Worm (Caenorhabditis elegans) whole organism, L4 larva: ENCODE results near the gene flp-19.

ENCODE experiments used
- F37D6.2 ChIP-seq: sonication (generic microtip); optimal IDR thresholded peaks from 2 replicates; lab custom pipeline; 2016; ENCODE audit warnings: mild to moderate bottlenecking, missing genetic modification characterization, missing compliant biosample characterization
- aha-1 ChIP-seq: fragments of 150-350 bp; peaks from one replicate; lab custom pipeline; 2014; ENCODE audit warnings: missing biosample characterization, missing genetic modification characterization
- ceh-62 ChIP-seq: sonication (generic microtip); optimal IDR thresholded peaks from 2 replicates; lab custom pipeline; 2017; ENCODE audit warnings: missing biosample characterization, missing genetic modification characterization
- daf-16 ChIP-seq, 3 experiments: sonication (generic microtip); optimal IDR thresholded peaks; 2 replicates each; lab custom pipeline; 2016 to 2017; ENCODE audit warnings: missing genetic modification characterization in 3 of 3, missing genetic modification reagents in 3 of 3, mild to moderate bottlenecking in 2 of 3, missing compliant biosample characterization in 2 of 3, missing biosample characterization in 1 of 3, moderate library complexity in 1 of 3
- dmd-6 ChIP-seq: fragments of 200-800 bp; sonication (Bioruptor generic); IDR thresholded peaks from 2 replicates; pipeline ENCODE4 v1.3.6; 2022; ENCODE audit warnings: missing genetic modification reagents, missing genetic modification characterization, missing compliant biosample characterization
- dpl-1 ChIP-seq: fragments of 150-350 bp; optimal IDR thresholded peaks from 2 replicates; lab custom pipeline; 2014; ENCODE audit warnings: missing biosample characterization, missing genetic modification reagents, missing genetic modification characterization
- duxl-1 ChIP-seq: sonication (generic microtip); optimal IDR thresholded peaks from 2 replicates; lab custom pipeline; 2016; ENCODE audit warnings: mild to moderate bottlenecking, missing genetic modification characterization, moderate library complexity, missing compliant biosample characterization; ENCODE audit not compliant: poor library complexity
- dve-1 ChIP-seq: sonication (generic microtip); optimal IDR thresholded peaks from 2 replicates; lab custom pipeline; 2017; ENCODE audit warnings: antibody characterized with exemption, mild to moderate bottlenecking, missing genetic modification characterization, missing compliant biosample characterization; ENCODE audit not compliant: insufficient read depth
- hlh-11 ChIP-seq: fragments of 200-800 bp; sonication (Bioruptor generic); optimal IDR thresholded peaks from 2 replicates; lab custom pipeline; 2018; ENCODE audit warnings: mild to moderate bottlenecking, missing genetic modification characterization, missing compliant biosample characterization
- hlh-30 ChIP-seq: sonication (generic microtip); optimal IDR thresholded peaks from 2 replicates; lab custom pipeline; 2017; ENCODE audit warnings: antibody characterized with exemption, mild to moderate bottlenecking, missing genetic modification characterization, missing compliant biosample characterization; ENCODE audit not compliant: insufficient read depth
- lsy-2 ChIP-seq, 2 experiments: fragments of 150-350 bp in 1 of 2; sonication (generic microtip) in 1 of 2; optimal IDR thresholded peaks; 2 replicates each; lab custom pipeline; 2014 to 2017; ENCODE audit warnings: missing biosample characterization in 2 of 2, missing genetic modification characterization in 2 of 2
- mdl-1 ChIP-seq, 2 experiments: fragments of 150-350 bp in 1 of 2; sonication (generic microtip) in 1 of 2; optimal IDR thresholded peaks; 2 replicates each; lab custom pipeline; 2014 to 2017; ENCODE audit warnings: missing biosample characterization in 2 of 2, missing genetic modification characterization in 2 of 2
- mdt-29 ChIP-seq: fragments of 200-800 bp; sonication (Bioruptor generic); IDR thresholded peaks from 2 replicates; pipeline ENCODE4 v1.3.6; 2022; ENCODE audit warnings: missing genetic modification reagents, missing genetic modification characterization, missing compliant biosample characterization
- mep-1 ChIP-seq: fragments of 150-350 bp; sonication (generic microtip); optimal IDR thresholded peaks from 3 replicates; lab custom pipeline; 2014; ENCODE audit warnings: missing biosample characterization, missing genetic modification characterization
- mxl-3 ChIP-seq: fragments of 200-800 bp; sonication (Bioruptor generic); optimal IDR thresholded peaks from 2 replicates; lab custom pipeline; 2018; ENCODE audit warnings: mild to moderate bottlenecking, missing genetic modification characterization, missing compliant biosample characterization
- nhr-111 ChIP-seq: fragments of 200-800 bp; sonication (Bioruptor generic); optimal IDR thresholded peaks from 2 replicates; lab custom pipeline; 2018; ENCODE audit warnings: mild to moderate bottlenecking, missing genetic modification characterization, missing compliant biosample characterization
- nhr-237 ChIP-seq: sonication (generic microtip); optimal IDR thresholded peaks from 2 replicates; lab custom pipeline; 2017; ENCODE audit warnings: missing biosample characterization, missing genetic modification characterization
- nhr-28 ChIP-seq: fragments of 150-350 bp; optimal IDR thresholded peaks from 2 replicates; lab custom pipeline; 2014; ENCODE audit warnings: missing biosample characterization, missing genetic modification characterization
- nhr-42 ChIP-seq: fragments of 200-800 bp; sonication (Bioruptor generic); IDR thresholded peaks from 2 replicates; pipeline ENCODE4 v1.3.6; 2022; ENCODE audit warnings: missing genetic modification characterization, missing compliant biosample characterization
- nhr-48 ChIP-seq: sonication (generic microtip); optimal IDR thresholded peaks from 2 replicates; lab custom pipeline; 2016; ENCODE audit warnings: mild to moderate bottlenecking, missing genetic modification characterization, missing compliant biosample characterization
- nhr-77 ChIP-seq: fragments of 150-350 bp; optimal IDR thresholded peaks from 2 replicates; lab custom pipeline; 2014; ENCODE audit warnings: missing biosample characterization, missing genetic modification characterization
- php-3 ChIP-seq: fragments of 200-800 bp; sonication (Bioruptor generic); IDR thresholded peaks from 2 replicates; pipeline ENCODE4 v1.3.6; 2022; ENCODE audit warnings: missing genetic modification reagents, missing genetic modification characterization, missing compliant biosample characterization
- pqm-1 ChIP-seq: sonication (generic microtip); optimal IDR thresholded peaks from 2 replicates; lab custom pipeline; 2017; ENCODE audit warnings: missing biosample characterization, missing genetic modification characterization
- tra-1 ChIP-seq: fragments of 200-800 bp; sonication (Bioruptor generic); IDR thresholded peaks from 2 replicates; pipeline ENCODE4 v1.3.6; 2022; ENCODE audit warnings: missing genetic modification reagents, missing genetic modification characterization, missing compliant biosample characterization
- unc-62 ChIP-seq, 3 experiments: fragments of 150-350 bp in 1 of 3; sonication (generic microtip); optimal IDR thresholded peaks in 2 of 3; peaks in 1 of 3; 1 replicate in 1 of 3; 2 replicates in 2 of 3; lab custom pipeline; 2014 to 2017; ENCODE audit warnings: missing biosample characterization in 3 of 3, missing genetic modification characterization in 3 of 3, missing genetic modification reagents in 3 of 3, missing genotype in 1 of 3
- zfp-2 ChIP-seq: sonication (generic microtip); optimal IDR thresholded peaks from 2 replicates; lab custom pipeline; 2016; ENCODE audit warnings: mild to moderate bottlenecking, missing genetic modification characterization, missing compliant biosample characterization
- zfp-3 ChIP-seq: fragments of 200-800 bp; sonication (Bioruptor generic); conservative IDR thresholded peaks from 2 replicates; pipeline ENCODE4 v1.3.6; 2022; ENCODE audit warnings: missing genetic modification reagents, missing genetic modification characterization, missing compliant biosample characterization

The flp-19 gene

ce11 chrX:10624157-10624623 is 19.7 kb downstream of the flp-19 start, which contains the start of gene abl-1 (continued):
- TF ChIP-seq duxl-1 (tag; lab: Kevin White, UChicago) (no peak), F37D6.2 (tag; lab: Kevin White, UChicago) (no peak), mep-1 (tag; lab: Kevin White, UChicago) (peak; percentile 45), nhr-42 (no peak)

DNA sequence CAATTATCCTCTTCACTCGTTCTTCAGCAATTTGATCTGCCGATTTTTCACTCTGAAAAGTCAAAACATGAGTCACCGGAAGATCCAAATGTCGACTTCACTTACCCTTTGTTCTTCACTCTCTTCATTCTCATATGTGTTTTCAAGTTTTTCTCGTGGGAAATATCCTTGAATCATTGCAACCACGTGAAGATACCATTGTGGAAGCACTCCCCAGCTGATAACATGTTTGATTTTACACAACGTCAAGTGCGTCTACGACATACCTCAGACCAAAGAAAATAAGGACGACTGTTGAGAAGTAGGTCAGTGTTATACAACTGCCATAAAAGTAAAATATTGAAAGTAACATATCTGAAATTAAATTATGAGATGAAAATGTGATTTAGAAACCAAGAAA is 24.0 kb downstream of the flp-19 start, which contains the start of gene M79.2:
TSS of gene M79.2 (minus strand) at position 354 of the 400 bp plus-strand sequence.
- TF ChIP-seq ceh-62: no peak
- TF ChIP-seq mxl-3 (GFP tag; lab: Kevin White, UChicago): peak; percentile 71
- TF ChIP-seq hlh-11: peak; percentile 9
- no peak for TF ChIP-seq dpl-1 (GFP tag; lab: Kevin White, UChicago)
- peak; percentile 37; the same call in 1 of the 2 replicates for TF ChIP-seq dmd-6 (GFP tag; lab: Robert Waterston, UW)
- TF ChIP-seq mdl-1 (tag; optimal IDR thresholded peaks at IDR 0.05; lab: Kevin White, UChicago): peak; percentile 6 to 41
- peak; percentile 31 for TF ChIP-seq nhr-28 (tag; lab: Kevin White, UChicago)
- peak; percentile 80 for TF ChIP-seq hlh-30 (tag; lab: Kevin White, UChicago)
- peak; percentile 9 for TF ChIP-seq dve-1 (tag; lab: Kevin White, UChicago)
- TF ChIP-seq mdt-29 (GFP tag; lab: Robert Waterston, UW): no peak
- TF ChIP-seq nhr-77: peak; percentile 18

ce11 chrX:10629117-10629516 is 24.6 kb downstream of the flp-19 start:
- no peak for TF ChIP-seq mxl-3 (GFP tag; lab: Kevin White, UChicago)
- no peak for TF ChIP-seq zfp-2 (tag; lab: Kevin White, UChicago)
- TF ChIP-seq hlh-11: peak; percentile 26
- TF ChIP-seq tra-1: no peak

ce11 chrX:10630059-10630791 is 25.7 kb downstream of the flp-19 start:
- TF ChIP-seq nhr-28 (tag; lab: Kevin White, UChicago): peak; percentile 26
- peak; percentile 54; the same call in 1 of the 2 replicates for TF ChIP-seq php-3 (GFP tag; lab: Robert Waterston, UW)
- TF ChIP-seq unc-62 (GFP tag; optimal IDR thresholded peaks at IDR 0.05 in 1 of 2; lab: Kevin White, UChicago): peak in 1 of 2 experiments; percentile 36
- no peak for TF ChIP-seq unc-62 (tag; optimal IDR thresholded peaks at IDR 0.05; lab: Kevin White, UChicago)
- peak; percentile 33 for TF ChIP-seq hlh-11
- peak; percentile 77 for TF ChIP-seq hlh-30 (tag; lab: Kevin White, UChicago)
- peak; percentile 56 for TF ChIP-seq pqm-1 (tag; lab: Kevin White, UChicago)
- no peak for TF ChIP-seq daf-16 (GFP tag; optimal IDR thresholded peaks at IDR 0.05; lab: Kevin White, UChicago)
- TF ChIP-seq daf-16 (tag; optimal IDR thresholded peaks at IDR 0.05; lab: Kevin White, UChicago): peak; percentile 79
- TF ChIP-seq dve-1 (tag; lab: Kevin White, UChicago): peak; percentile 59
- TF ChIP-seq nhr-237 (tag; lab: Kevin White, UChicago): no peak
- no peak for TF ChIP-seq nhr-111
- no peak for TF ChIP-seq zfp-3 (GFP tag; lab: Robert Waterston, UW)
- no peak for TF ChIP-seq nhr-48
- peak in 1 of 2 experiments; percentile 2 for TF ChIP-seq lsy-2 (tag; optimal IDR thresholded peaks at IDR 0.05; lab: Kevin White, UChicago)
- TF ChIP-seq, all 104 proteins: peak for 9

DNA sequence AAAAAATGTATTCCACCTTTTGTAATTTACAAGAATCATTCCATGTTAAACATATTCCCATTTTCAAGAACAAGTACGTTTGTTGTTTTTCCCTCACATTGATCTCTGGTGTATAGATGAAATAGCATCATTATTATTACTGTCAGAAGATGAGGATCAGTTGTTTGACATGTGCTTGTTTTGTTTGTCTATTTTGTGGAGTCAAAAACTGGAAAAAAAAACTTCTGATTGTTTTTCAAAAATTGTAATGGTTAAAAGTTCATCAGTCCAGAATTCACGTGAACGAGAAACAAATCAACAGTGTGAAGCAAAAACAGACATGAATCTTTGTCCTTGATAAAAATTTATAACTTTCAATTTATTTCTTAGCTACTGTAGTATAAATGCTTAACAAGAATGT is 26.5 kb downstream of the flp-19 start:
- TF ChIP-seq unc-62 (GFP tag; optimal IDR thresholded peaks at IDR 0.05 in 1 of 2; lab: Kevin White, UChicago) (peak in 1 of 2 experiments; percentile 85), unc-62 (tag; optimal IDR thresholded peaks at IDR 0.05; lab: Kevin White, UChicago) (no peak), aha-1 (tag; lab: Kevin White, UChicago) (peak; percentile 18), dmd-6 (GFP tag; lab: Robert Waterston, UW) (no peak), hlh-30 (tag; lab: Kevin White, UChicago) (peak; percentile 57), daf-16 (GFP tag; optimal IDR thresholded peaks at IDR 0.05; lab: Kevin White, UChicago) (no peak), daf-16 (tag; optimal IDR thresholded peaks at IDR 0.05; lab: Kevin White, UChicago) (peak; percentile 58)
